Worm (Caenorhabditis elegans) whole organism, dauer: Measurements from ENCODE around the gene ran-2.

Experiments used
- unc-62 ChIP-seq: sonication (generic microtip); optimal IDR thresholded peaks from 2 replicates; lab custom pipeline; 2017; ENCODE audit warnings: missing biosample characterization, missing genetic modification reagents, missing genetic modification characterization

Gene ran-2

ce11 chrIII:7986585-7987171, 53.3 kb downstream of the ran-2 start, which contains the start of gene hrpk-2:
TSS of gene hrpk-2 (plus strand) at chrIII:7987121.
- no peak for TF ChIP-seq unc-62 (GFP tag; lab: Kevin White, UChicago)
